Worm (Caenorhabditis elegans): ENCODE data around the gene Y67H2A.10.

Y67H2A.10 gene

ce11 chrIV:13238943-13239861 is 50.1 kb downstream of the Y67H2A.10 start, which contains the start of gene tag-115:
TSS of gene tag-115 (minus strand) at chrIV:13239414.
- TF ChIP-seq bed-1 (GFP tag; IDR thresholded peaks at IDR 0.05) (0 out of 2 replicates have a peak, but pooled peaks have one; percentile 15), ets-4 (GFP tag; optimal IDR thresholded peaks at IDR 0.05) (no peak), gei-17 (GFP tag; optimal IDR thresholded peaks at IDR 0.05) (no peak), nhr-80 (tag; optimal IDR thresholded peaks at IDR 0.05) (no peak), madf-10 (tag; optimal IDR thresholded peaks at IDR 0.05) (no peak), aptf-3 (GFP tag; IDR thresholded peaks at IDR 0.05) (no peak), repo-1 (tag; optimal IDR thresholded peaks at IDR 0.05) (peak; percentile 65), aptf-2 (GFP tag; conservative IDR thresholded peaks at IDR 0.05) (no peak), lir-1 (GFP tag; conservative IDR thresholded peaks at IDR 0.05) (no peak), C06A6.2 (GFP tag; conservative IDR thresholded peaks at IDR 0.05) (no peak), K11D2.4 (GFP tag; IDR thresholded peaks at IDR 0.05) (no peak), athp-1 (tag; optimal IDR thresholded peaks at IDR 0.05) (peak; percentile 18), ztf-18 (tag; optimal IDR thresholded peaks at IDR 0.05) (peak; percentile 16), cebp-2 (GFP tag; IDR thresholded peaks at IDR 0.05) (peak; percentile 91), fkh-3 (tag; optimal IDR thresholded peaks at IDR 0.05) (peak; percentile 49), sea-2 (GFP tag; IDR thresholded peaks at IDR 0.05) (no peak), xnd-1 (tag; optimal IDR thresholded peaks at IDR 0.05) (peak; percentile 54), unc-62 (GFP tag; optimal IDR thresholded peaks at IDR 0.05) (no peak), akir-1 (GFP tag; optimal IDR thresholded peaks at IDR 0.05) (no peak), pha-4 (tag; optimal IDR thresholded peaks at IDR 0.05) (no peak), F23B12.7 (tag; optimal IDR thresholded peaks at IDR 0.05; ENCODE audit: insufficient read depth) (peak; percentile 46), nhr-27 (tag; optimal IDR thresholded peaks at IDR 0.05) (no peak), egl-18 (GFP tag; IDR thresholded peaks at IDR 0.05) (no peak), nhr-90 (tag; optimal IDR thresholded peaks at IDR 0.05) (peak; percentile 1), F55B11.4 (tag; optimal IDR thresholded peaks at IDR 0.05; ENCODE audit: borderline replicate concordance, insufficient read depth) (no peak), let-526 (GFP tag; IDR thresholded peaks at IDR 0.05) (no peak), dpff-1 (tag; optimal IDR thresholded peaks at IDR 0.05) (no peak), Y95B8A.8 (GFP tag; IDR thresholded peaks at IDR 0.05) (peak; percentile 64), ztf-3 (GFP tag; optimal IDR thresholded peaks at IDR 0.05) (no peak), lsl-1 (GFP tag; optimal IDR thresholded peaks at IDR 0.05) (peak; percentile 66), hsf-1 (GFP tag; IDR thresholded peaks at IDR 0.05) (peak; percentile 69; the same call in 1 of the 2 replicates), zim-3 (tag; optimal IDR thresholded peaks at IDR 0.05) (no peak), F39B2.1 (GFP tag; IDR thresholded peaks at IDR 0.05) (peak; percentile 80; the same call in 1 of the 2 replicates), ama-1 (optimal IDR thresholded peaks at IDR 0.05) (peak; percentile 23), ama-1 (GFP tag; optimal IDR thresholded peaks at IDR 0.05) (peak; percentile 86 to 94), rcor-1 (GFP tag; IDR thresholded peaks at IDR 0.05) (peak; percentile 50), efl-1 (GFP tag; optimal IDR thresholded peaks at IDR 0.05) (peak; percentile 6), attf-3 (GFP tag; conservative IDR thresholded peaks at IDR 0.05) (no peak), snpc-4 (GFP tag; optimal IDR thresholded peaks at IDR 0.05) (peak; percentile 83), snpc-4 (tag; optimal IDR thresholded peaks at IDR 0.05) (peak in 3 of 4 experiments; percentile 56 to 69 (median 64)), snpc-3.4 (tag; optimal IDR thresholded peaks at IDR 0.05) (peak; percentile 66), ZK185.1 (tag; optimal IDR thresholded peaks at IDR 0.05; ENCODE audit: poor library complexity, severe bottlenecking) (peak; percentile 60), hmg-20 (GFP tag; IDR thresholded peaks at IDR 0.05) (0 out of 2 replicates have a peak, but pooled peaks have one; percentile 18), K12H6.12 (tag; optimal IDR thresholded peaks at IDR 0.05) (no peak), ztf-22 (GFP tag; optimal IDR thresholded peaks at IDR 0.05) (no peak), chd-7 (tag; optimal IDR thresholded peaks at IDR 0.05) (no peak), F22D6.2 (tag; optimal IDR thresholded peaks at IDR 0.05) (no peak), attf-6 (GFP tag; IDR thresholded peaks at IDR 0.05) (peak; percentile 91)

All from whole organism, young adult.